Fruit fly (Drosophila melanogaster) whole organism, adult: ENCODE data around the gene Cyp4c3.

Experiments
- CG12768 ChIP-seq: fragments of 200-800 bp; sonication (Bioruptor generic); optimal IDR thresholded peaks from 2 replicates; lab custom pipeline; 2017; ENCODE audit warnings: missing biosample characterization, missing genetic modification characterization, mild to moderate bottlenecking, moderate library complexity, missing genetic modification reagents
- CG1620 ChIP-seq: fragments of 200-800 bp; sonication (Bioruptor generic); optimal IDR thresholded peaks from 2 replicates; lab custom pipeline; 2016; ENCODE audit warnings: missing biosample characterization, missing genetic modification characterization
- CG33017 ChIP-seq: fragments of 200-800 bp; sonication (Bioruptor generic); optimal IDR thresholded peaks from 2 replicates; lab custom pipeline; 2018; ENCODE audit warnings: missing biosample characterization, mild to moderate bottlenecking, missing genetic modification characterization, moderate library complexity
- Clk ChIP-seq: fragments of 200-800 bp; sonication (Bioruptor generic); optimal IDR thresholded peaks from 2 replicates; lab custom pipeline; 2017; ENCODE audit warnings: missing biosample characterization, missing genetic modification characterization
- Hr96 ChIP-seq: fragments of 200-800 bp; sonication (Bioruptor generic); optimal IDR thresholded peaks from 2 replicates; lab custom pipeline; 2016; ENCODE audit warnings: missing biosample characterization, missing genetic modification characterization
- cic ChIP-seq: fragments of 200-800 bp; sonication (Bioruptor generic); optimal IDR thresholded peaks from 2 replicates; lab custom pipeline; 2017; ENCODE audit warnings: missing biosample characterization, mild to moderate bottlenecking, missing genetic modification characterization, moderate library complexity
- cnc ChIP-seq, 2 experiments: fragments of >200 bp; optimal IDR thresholded peaks; 2 replicates each; lab custom pipeline; 2017
- kay ChIP-seq: fragments of 200-800 bp; sonication (Bioruptor generic); peaks from one replicate; lab custom pipeline; 2016; ENCODE audit warnings: missing biosample characterization, missing genetic modification characterization, borderline replicate concordance
- pad ChIP-seq: fragments of 200-800 bp; sonication (Bioruptor generic); optimal IDR thresholded peaks from 3 replicates; lab custom pipeline; 2017; ENCODE audit warnings: missing biosample characterization, missing genetic modification characterization, mild to moderate bottlenecking, moderate library complexity, missing genetic modification reagents
- tj ChIP-seq: fragments of 200-800 bp; sonication (Bioruptor generic); optimal IDR thresholded peaks from 3 replicates; lab custom pipeline; 2017; ENCODE audit warnings: missing biosample characterization, mild to moderate bottlenecking, missing genetic modification characterization, moderate library complexity

DNA sequence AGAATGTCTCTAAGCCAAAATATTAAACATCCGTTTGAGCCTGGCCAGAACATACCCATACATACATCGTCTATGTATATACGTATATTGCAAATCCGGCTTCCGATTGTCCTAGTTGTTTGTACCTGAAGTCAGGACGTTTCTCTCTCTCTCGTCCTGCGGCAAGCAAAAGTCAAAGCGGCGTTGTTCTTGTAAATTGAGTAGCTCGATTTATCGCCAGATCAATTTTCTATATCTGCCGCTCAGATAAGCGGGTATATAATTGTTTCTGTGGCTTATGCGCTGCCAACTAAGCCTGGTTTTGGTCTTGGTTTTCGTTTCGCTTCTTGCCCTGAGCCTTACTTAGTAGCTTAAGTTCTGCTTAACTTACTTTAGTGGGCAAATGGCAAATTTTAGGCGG lies 37.2 kb upstream of the Cyp4c3 start:
- no peak for TF ChIP-seq kay (GFP tag; lab: Kevin White, UChicago)
- TF ChIP-seq cic (GFP tag; lab: Kevin White, UChicago), result no peak
- TF ChIP-seq Clk (GFP tag; lab: Kevin White, UChicago), result no peak
- TF ChIP-seq cnc (optimal IDR thresholded peaks at IDR 0.05; lab: Kevin White, UChicago), result no peak
- TF ChIP-seq CG1620 (GFP tag; lab: Kevin White, UChicago), result no peak
- no peak for TF ChIP-seq tj (GFP tag; lab: Kevin White, UChicago)
- TF ChIP-seq CG33017, result no peak
- no peak for TF ChIP-seq CG12768 (GFP tag; lab: Kevin White, UChicago)
- TF ChIP-seq pad (GFP tag; lab: Kevin White, UChicago), result no peak
- TF ChIP-seq Hr96 (GFP tag; lab: Kevin White, UChicago), result no peak
